Fruit fly (Drosophila melanogaster) whole organism, embryonic: ENCODE data around the gene Roc1b.

ENCODE experiments used
- Atf6 ChIP-seq: fragments of 200-800 bp; sonication (Bioruptor generic); IDR thresholded peaks from 2 replicates; pipeline ENCODE4 v1.3.6; 2022; ENCODE audit warnings: missing biosample characterization, missing genetic modification characterization
- C15 ChIP-seq: fragments of 200-800 bp; sonication (Bioruptor generic); IDR thresholded peaks from 3 replicates; pipeline ENCODE4 v1.3.6; 2022; ENCODE audit warnings: missing biosample characterization, missing genetic modification characterization
- CG11093 ChIP-seq: fragments of 200-800 bp; sonication (Bioruptor generic); IDR thresholded peaks from 3 replicates; pipeline ENCODE4 v1.3.6; 2022; ENCODE audit warnings: missing biosample characterization, missing genetic modification characterization
- CG12236 ChIP-seq: fragments of 200-800 bp; sonication (Bioruptor generic); optimal IDR thresholded peaks from 2 replicates; lab custom pipeline; 2016; ENCODE audit warnings: missing biosample characterization, missing genetic modification characterization
- CG14441 ChIP-seq: fragments of 200-800 bp; sonication (Bioruptor generic); IDR thresholded peaks from 2 replicates; pipeline ENCODE4 v1.3.6; 2022; ENCODE audit warnings: missing biosample characterization, missing genetic modification characterization
- CG18011 ChIP-seq: fragments of 200-800 bp; sonication (Bioruptor generic); optimal IDR thresholded peaks from 2 replicates; lab custom pipeline; 2017; ENCODE audit warnings: missing biosample characterization, missing genetic modification characterization, mild to moderate bottlenecking, moderate library complexity, missing genotype
- CG18599 ChIP-seq: fragments of 200-800 bp; sonication (Bioruptor generic); optimal IDR thresholded peaks from 3 replicates; lab custom pipeline; 2017; ENCODE audit warnings: missing biosample characterization, missing genetic modification characterization, mild to moderate bottlenecking, moderate library complexity, missing genetic modification reagents
- CG3995 ChIP-seq: fragments of 200-800 bp; sonication (Bioruptor generic); optimal IDR thresholded peaks from 3 replicates; lab custom pipeline; 2016; ENCODE audit warnings: missing biosample characterization, missing genetic modification characterization
- CG5245 ChIP-seq: fragments of 200-800 bp; sonication (Bioruptor generic); optimal IDR thresholded peaks from 3 replicates; lab custom pipeline; 2016; ENCODE audit warnings: missing biosample characterization, missing genetic modification characterization
- CG8089 ChIP-seq: fragments of 200-800 bp; sonication (Bioruptor generic); optimal IDR thresholded peaks from 3 replicates; lab custom pipeline; 2016; ENCODE audit warnings: missing biosample characterization, missing genetic modification characterization
- CG8281 ChIP-seq: fragments of 200-800 bp; sonication (Bioruptor generic); optimal IDR thresholded peaks from 2 replicates; lab custom pipeline; 2018; ENCODE audit warnings: missing biosample characterization, mild to moderate bottlenecking, missing genetic modification characterization, moderate library complexity
- CG8478 ChIP-seq: fragments of >200 bp; optimal IDR thresholded peaks from 2 replicates; lab custom pipeline; 2018
- CG9932 ChIP-seq: fragments of 200-800 bp; sonication (Bioruptor generic); IDR thresholded peaks from 2 replicates; pipeline ENCODE4 v1.3.6; 2022; ENCODE audit warnings: missing biosample characterization, missing genetic modification characterization
- Dad ChIP-seq: fragments of 200-800 bp; sonication (Bioruptor generic); optimal IDR thresholded peaks from 3 replicates; lab custom pipeline; 2016; ENCODE audit warnings: missing biosample characterization, missing genetic modification characterization
- Deaf1 ChIP-seq: fragments of 200-800 bp; optimal IDR thresholded peaks from 3 replicates; lab custom pipeline; 2019; ENCODE audit warnings: missing biosample characterization, mild to moderate bottlenecking, missing genetic modification characterization, moderate library complexity
- Doc2 ChIP-seq: fragments of 200-800 bp; sonication (Bioruptor generic); IDR thresholded peaks from 2 replicates; pipeline ENCODE4 v1.3.6; 2022; ENCODE audit warnings: missing biosample characterization, missing genetic modification characterization
- Drgx ChIP-seq: fragments of 200-800 bp; sonication (Bioruptor generic); IDR thresholded peaks from 2 replicates; pipeline ENCODE4 v1.3.6; 2022; ENCODE audit warnings: missing biosample characterization, missing genetic modification characterization
- Elba2 ChIP-seq: fragments of 200-800 bp; sonication (Bioruptor generic); optimal IDR thresholded peaks from 3 replicates; lab custom pipeline; 2016; ENCODE audit warnings: missing biosample characterization, missing genetic modification characterization
- HHEX ChIP-seq: fragments of 200-800 bp; sonication (Bioruptor generic); optimal IDR thresholded peaks from 3 replicates; lab custom pipeline; 2017; ENCODE audit warnings: missing biosample characterization, mild to moderate bottlenecking, missing genetic modification characterization, missing genetic modification reagents
- HLH3B ChIP-seq: fragments of 200-800 bp; sonication (Bioruptor generic); IDR thresholded peaks from 2 replicates; pipeline ENCODE4 v1.3.6; 2022; ENCODE audit warnings: missing biosample characterization, missing genetic modification characterization
- Hey ChIP-seq: fragments of 200-800 bp; sonication (Bioruptor generic); optimal IDR thresholded peaks from 3 replicates; lab custom pipeline; 2018; ENCODE audit warnings: missing biosample characterization, mild to moderate bottlenecking, missing genetic modification characterization
- NC2β ChIP-seq: fragments of 200-800 bp; sonication (Bioruptor generic); optimal IDR thresholded peaks from 2 replicates; lab custom pipeline; 2016; ENCODE audit warnings: missing biosample characterization, missing genetic modification characterization
- Oaz ChIP-seq: fragments of 200-800 bp; sonication (Bioruptor generic); IDR thresholded peaks from 2 replicates; pipeline ENCODE4 v1.3.6; 2022; ENCODE audit warnings: missing biosample characterization, missing genetic modification characterization
- Oli ChIP-seq: fragments of 200-800 bp; sonication (Bioruptor generic); optimal IDR thresholded peaks from 2 replicates; lab custom pipeline; 2018; ENCODE audit warnings: missing biosample characterization, mild to moderate bottlenecking, missing genetic modification characterization, moderate library complexity
- Poxn ChIP-seq: fragments of 200-800 bp; sonication (Bioruptor generic); IDR thresholded peaks from 2 replicates; pipeline ENCODE4 v1.3.6; 2022; ENCODE audit warnings: missing biosample characterization, missing genetic modification characterization
- Rx ChIP-seq: fragments of 200-800 bp; sonication (Bioruptor generic); IDR thresholded peaks from 2 replicates; pipeline ENCODE4 v1.3.6; 2022; ENCODE audit warnings: missing biosample characterization, missing genetic modification characterization
- Sox100B ChIP-seq: fragments of 200-800 bp; sonication (Bioruptor generic); optimal IDR thresholded peaks from 3 replicates; lab custom pipeline; 2018; ENCODE audit warnings: missing biosample characterization, mild to moderate bottlenecking, missing genetic modification characterization
- Stat92E ChIP-seq, 3 experiments: fragments of >200 bp in 2 of 3; fragments of 200-800 bp in 1 of 3; sonication (Bioruptor generic) in 1 of 3; optimal IDR thresholded peaks; 2 replicates each; lab custom pipeline; 2017 to 2019; ENCODE audit warnings: missing biosample characterization in 3 of 3, missing genetic modification characterization in 3 of 3, mild to moderate bottlenecking in 1 of 3, moderate library complexity in 1 of 3
- ac ChIP-seq: fragments of 200-800 bp; sonication (Bioruptor generic); optimal IDR thresholded peaks from 3 replicates; lab custom pipeline; 2017; ENCODE audit warnings: missing biosample characterization, mild to moderate bottlenecking, missing genetic modification characterization
- cato ChIP-seq: fragments of 200-800 bp; sonication (Bioruptor generic); optimal IDR thresholded peaks from 2 replicates; lab custom pipeline; 2016; ENCODE audit warnings: missing biosample characterization, missing genetic modification characterization, borderline replicate concordance
- chm ChIP-seq: fragments of 200-800 bp; sonication (Bioruptor generic); IDR thresholded peaks from 2 replicates; pipeline ENCODE4 v1.3.6; 2022; ENCODE audit warnings: missing biosample characterization, missing genetic modification characterization
- croc ChIP-seq: fragments of 200-800 bp; sonication (Bioruptor generic); conservative IDR thresholded peaks from 3 replicates; pipeline ENCODE4 v1.3.6; 2022; ENCODE audit warnings: missing biosample characterization, missing genetic modification characterization
- dmrt11E ChIP-seq: fragments of 200-800 bp; sonication (Bioruptor generic); optimal IDR thresholded peaks from 3 replicates; lab custom pipeline; 2018; ENCODE audit warnings: missing biosample characterization, mild to moderate bottlenecking, missing genetic modification characterization, moderate library complexity
- dpn ChIP-seq, 2 experiments: fragments of 200-800 bp; sonication (Bioruptor generic); optimal IDR thresholded peaks; 3 replicates each; lab custom pipeline; 2016; ENCODE audit warnings: missing biosample characterization in 2 of 2, missing genetic modification characterization in 2 of 2
- exex ChIP-seq: fragments of 200-800 bp; sonication (Bioruptor generic); optimal IDR thresholded peaks from 4 replicates; lab custom pipeline; 2018; ENCODE audit warnings: missing biosample characterization, mild to moderate bottlenecking, missing genetic modification characterization, moderate library complexity
- fd96Cb ChIP-seq: fragments of 200-800 bp; sonication (Bioruptor generic); optimal IDR thresholded peaks from 2 replicates; lab custom pipeline; 2018; ENCODE audit warnings: missing biosample characterization, mild to moderate bottlenecking, missing genetic modification characterization, moderate library complexity
- gsb-n ChIP-seq: fragments of 200-800 bp; sonication (Bioruptor generic); optimal IDR thresholded peaks from 3 replicates; lab custom pipeline; 2018; ENCODE audit warnings: missing biosample characterization, mild to moderate bottlenecking, missing genetic modification characterization
- gt ChIP-seq: fragments of 200-800 bp; sonication (Bioruptor generic); IDR thresholded peaks from 2 replicates; pipeline ENCODE4 v1.3.6; 2022; ENCODE audit warnings: missing biosample characterization, missing genetic modification characterization
- ind ChIP-seq: fragments of 200-800 bp; sonication (Bioruptor generic); optimal IDR thresholded peaks from 3 replicates; lab custom pipeline; 2016; ENCODE audit warnings: missing biosample characterization, missing genetic modification characterization
- jigr1 ChIP-seq: fragments of 200-800 bp; sonication (Bioruptor generic); IDR thresholded peaks from 3 replicates; pipeline ENCODE4 v1.3.6; 2022; ENCODE audit warnings: missing biosample characterization, missing genetic modification characterization
- kay ChIP-seq: fragments of 200-800 bp; sonication (Bioruptor generic); optimal IDR thresholded peaks from 2 replicates; lab custom pipeline; 2016; ENCODE audit warnings: missing biosample characterization, missing genetic modification characterization
- maf-S ChIP-seq: fragments of 200-800 bp; sonication (Bioruptor generic); optimal IDR thresholded peaks from 2 replicates; lab custom pipeline; 2016; ENCODE audit warnings: missing biosample characterization, missing genetic modification characterization
- nau ChIP-seq: fragments of 200-800 bp; sonication (Bioruptor generic); optimal IDR thresholded peaks from 3 replicates; lab custom pipeline; 2017; ENCODE audit warnings: missing biosample characterization, mild to moderate bottlenecking, missing genetic modification characterization, missing genetic modification reagents
- prd ChIP-seq, 3 experiments: fragments of >200 bp in 2 of 3; fragments of 200-800 bp in 1 of 3; sonication (Bioruptor generic) in 1 of 3; optimal IDR thresholded peaks in 2 of 3; IDR thresholded peaks in 1 of 3; 2 replicates in 2 of 3; 3 replicates in 1 of 3; pipeline versions ENCODE4 v1.3.6 to Lab custom; 2017 to 2022; ENCODE audit warnings: missing biosample characterization in 1 of 3, missing genetic modification characterization in 1 of 3
- sim ChIP-seq: fragments of 200-800 bp; sonication (Bioruptor generic); IDR thresholded peaks from 2 replicates; pipeline ENCODE4 v1.3.6; 2022; ENCODE audit warnings: missing biosample characterization, missing genetic modification characterization
- sisA ChIP-seq: fragments of 200-800 bp; sonication (Bioruptor generic); IDR thresholded peaks from 2 replicates; pipeline ENCODE4 v1.3.6; 2022; ENCODE audit warnings: missing biosample characterization, missing genetic modification characterization
- tin ChIP-seq: fragments of 200-800 bp; sonication (Bioruptor generic); optimal IDR thresholded peaks from 3 replicates; lab custom pipeline; 2016; ENCODE audit warnings: missing biosample characterization, missing genetic modification characterization
- usp ChIP-seq: fragments of >200 bp; optimal IDR thresholded peaks from 2 replicates; lab custom pipeline; 2017; ENCODE audit warnings: missing biosample characterization, missing genetic modification characterization
- wdn ChIP-seq: fragments of 200-800 bp; sonication (Bioruptor generic); IDR thresholded peaks from 2 replicates; pipeline ENCODE4 v1.3.6; 2022; ENCODE audit warnings: missing biosample characterization, missing genetic modification characterization
- zfh2 ChIP-seq: fragments of 200-800 bp; sonication (Bioruptor generic); optimal IDR thresholded peaks from 2 replicates; lab custom pipeline; 2016; ENCODE audit warnings: missing biosample characterization, missing genetic modification characterization

Gene Roc1b

DNA sequence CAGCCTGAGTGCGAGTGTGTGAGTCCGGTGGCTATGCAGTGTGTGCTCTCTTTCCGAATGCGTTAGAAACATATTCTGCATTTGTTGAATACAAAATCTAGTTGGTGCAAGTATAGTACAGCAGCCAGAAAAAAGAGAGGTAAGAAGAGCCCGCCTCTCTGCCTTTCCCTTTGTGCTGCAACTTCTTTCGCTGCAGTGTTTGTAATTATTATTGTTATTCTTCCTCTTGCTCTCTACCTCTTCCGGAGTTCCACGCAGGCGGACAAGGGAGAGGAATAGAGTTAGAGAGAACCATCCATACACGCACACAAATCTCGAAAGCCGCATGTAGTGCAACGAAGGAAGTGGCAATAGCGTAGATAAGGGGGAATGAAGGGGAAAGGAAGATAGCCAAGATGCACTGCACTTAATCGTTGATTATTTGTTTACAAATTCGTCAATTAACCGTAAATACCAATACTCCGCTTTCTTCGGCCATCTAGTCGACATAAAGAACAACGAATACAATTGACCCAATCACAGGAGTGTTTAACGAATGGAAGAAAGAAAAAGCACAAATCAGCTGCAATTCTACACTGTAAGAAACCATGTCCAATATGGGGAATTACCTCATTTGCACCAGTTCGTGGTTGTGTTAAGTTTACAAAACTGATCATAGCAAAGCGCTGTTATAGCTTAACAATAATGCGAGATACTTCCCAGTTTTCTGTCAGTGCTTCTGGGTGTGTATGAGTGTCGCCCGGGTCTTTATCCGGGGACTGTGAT, 10.0 kb upstream of the Roc1b start (continued):
- TF ChIP-seq Atf6 (GFP tag; lab: Robert Waterston, UW) (peak; percentile 30; the same call in 1 of the 2 replicates), NC2β (GFP tag; lab: Kevin White, UChicago) (peak; percentile 65), CG3995 (GFP tag; lab: Kevin White, UChicago) (no peak), CG18599 (GFP tag; lab: Kevin White, UChicago) (peak; percentile 46), maf-S (GFP tag; lab: Kevin White, UChicago) (peak; percentile 14), HHEX (peak; percentile 60), Elba2 (GFP tag; lab: Kevin White, UChicago) (peak; percentile 12), Oli (tag; lab: Kevin White, UChicago) (peak; percentile 77), CG14441 (GFP tag; lab: Robert Waterston, UW) (peak; percentile 63), cato (GFP tag; lab: Kevin White, UChicago) (peak; percentile 58), chm (GFP tag; lab: Robert Waterston, UW) (peak; percentile 88), CG12236 (GFP tag; lab: Kevin White, UChicago) (peak; percentile 81), Poxn (no peak), prd (optimal IDR thresholded peaks at IDR 0.05; lab: Kevin White, UChicago) (no peak), prd (GFP tag; IDR thresholded peaks at IDR 0.05; lab: Robert Waterston, UW) (peak; percentile 82), CG8281 (tag; lab: Kevin White, UChicago) (no peak), CG5245 (GFP tag; lab: Kevin White, UChicago) (peak; percentile 75), usp (no peak), gt (peak; percentile 24; the same call in 1 of the 2 replicates), kay (GFP tag; lab: Kevin White, UChicago) (peak; percentile 63), exex (tag; lab: Kevin White, UChicago) (no peak), fd96Cb (tag; lab: Kevin White, UChicago) (peak; percentile 82), sim (GFP tag; lab: Robert Waterston, UW) (0 out of 2 replicates have a peak, but pooled peaks have one; percentile 53), CG8478 (lab: Kevin White, UChicago) (no peak), Dad (GFP tag; lab: Kevin White, UChicago) (no peak), Drgx (GFP tag; lab: Robert Waterston, UW) (peak; percentile 87), ac (no peak), Doc2 (GFP tag; lab: Robert Waterston, UW) (no peak), nau (GFP tag; lab: Kevin White, UChicago) (peak; percentile 49), HLH3B (peak; percentile 80), jigr1 (0 out of 3 replicates have a peak, but pooled peaks have one; percentile 54), Deaf1 (tag; lab: Kevin White, UChicago) (peak; percentile 9), Oaz (GFP tag; lab: Robert Waterston, UW) (no peak), dpn (GFP tag; optimal IDR thresholded peaks at IDR 0.05; lab: Kevin White, UChicago) (peak; percentile 66 to 80), ind (GFP tag; lab: Kevin White, UChicago) (peak; percentile 81), Sox100B (GFP tag; lab: Kevin White, UChicago) (peak; percentile 69), wdn (no peak), CG9932 (GFP tag; lab: Robert Waterston, UW) (peak; percentile 6; the same call in 1 of the 2 replicates), CG8089 (GFP tag; lab: Kevin White, UChicago) (peak; percentile 73), C15 (GFP tag; lab: Robert Waterston, UW) (no peak), tin (GFP tag; lab: Kevin White, UChicago) (peak; percentile 76), Rx (GFP tag; lab: Robert Waterston, UW) (peak; percentile 71), zfh2 (GFP tag; lab: Kevin White, UChicago) (no peak), sisA (GFP tag; lab: Robert Waterston, UW) (peak; percentile 82), Hey (tag; lab: Kevin White, UChicago) (no peak), croc (GFP tag; lab: Robert Waterston, UW) (peak; percentile 64), CG18011 (GFP tag; lab: Kevin White, UChicago) (no peak), gsb-n (peak; percentile 67), Stat92E (GFP tag; optimal IDR thresholded peaks at IDR 0.05; lab: Kevin White, UChicago) (no peak), CG11093 (GFP tag; lab: Robert Waterston, UW) (peak; percentile 75; the same call in 2 of the 3 replicates), dmrt11E (peak; percentile 80)
